Worm (Caenorhabditis elegans) whole organism, L4 larva: ENCODE measurements around the gene T22F7.4.

ENCODE experiments used
- R02D3.7 ChIP-seq: fragments of 150-350 bp; sonication (generic microtip); optimal IDR thresholded peaks from 3 replicates; lab custom pipeline; 2014; ENCODE audit warnings: missing biosample characterization, missing genetic modification characterization
- ceh-20 ChIP-seq: fragments of 200-800 bp; sonication (Bioruptor generic); IDR thresholded peaks from 2 replicates; pipeline ENCODE4 v1.3.6; 2022; ENCODE audit warnings: missing genetic modification reagents, missing genetic modification characterization, missing compliant biosample characterization
- gei-8 ChIP-seq: fragments of 200-800 bp; sonication (Bioruptor generic); optimal IDR thresholded peaks from 2 replicates; lab custom pipeline; 2018; ENCODE audit warnings: mild to moderate bottlenecking, missing genetic modification characterization, missing compliant biosample characterization
- hlh-11 ChIP-seq: fragments of 200-800 bp; sonication (Bioruptor generic); optimal IDR thresholded peaks from 2 replicates; lab custom pipeline; 2018; ENCODE audit warnings: mild to moderate bottlenecking, missing genetic modification characterization, missing compliant biosample characterization
- lin-13 ChIP-seq: fragments of 150-350 bp; optimal IDR thresholded peaks from 2 replicates; lab custom pipeline; 2014; ENCODE audit warnings: missing biosample characterization, missing genetic modification reagents, missing genetic modification characterization
- lin-15B ChIP-seq: fragments of 150-350 bp; sonication (generic microtip); optimal IDR thresholded peaks from 3 replicates; lab custom pipeline; 2014; ENCODE audit warnings: missing biosample characterization, missing genetic modification characterization
- lin-38 ChIP-seq: fragments of 200-800 bp; sonication (Bioruptor generic); IDR thresholded peaks from 2 replicates; pipeline ENCODE4 v1.3.6; 2022; ENCODE audit warnings: missing genetic modification reagents, missing genetic modification characterization, missing compliant biosample characterization
- mdt-29 ChIP-seq: fragments of 200-800 bp; sonication (Bioruptor generic); IDR thresholded peaks from 2 replicates; pipeline ENCODE4 v1.3.6; 2022; ENCODE audit warnings: missing genetic modification reagents, missing genetic modification characterization, missing compliant biosample characterization
- nhr-28 ChIP-seq: fragments of 150-350 bp; optimal IDR thresholded peaks from 2 replicates; lab custom pipeline; 2014; ENCODE audit warnings: missing biosample characterization, missing genetic modification characterization
- nhr-48 ChIP-seq: sonication (generic microtip); optimal IDR thresholded peaks from 2 replicates; lab custom pipeline; 2016; ENCODE audit warnings: mild to moderate bottlenecking, missing genetic modification characterization, missing compliant biosample characterization
- php-3 ChIP-seq: fragments of 200-800 bp; sonication (Bioruptor generic); IDR thresholded peaks from 2 replicates; pipeline ENCODE4 v1.3.6; 2022; ENCODE audit warnings: missing genetic modification reagents, missing genetic modification characterization, missing compliant biosample characterization
- snpc-4 ChIP-seq: fragments of 150-350 bp; optimal IDR thresholded peaks from 2 replicates; lab custom pipeline; 2014; ENCODE audit warnings: missing biosample characterization, missing genetic modification characterization
- unc-130 ChIP-seq: sonication (generic microtip); optimal IDR thresholded peaks from 2 replicates; lab custom pipeline; 2016; ENCODE audit warnings: missing genetic modification reagents, missing genetic modification characterization, missing compliant biosample characterization

DNA sequence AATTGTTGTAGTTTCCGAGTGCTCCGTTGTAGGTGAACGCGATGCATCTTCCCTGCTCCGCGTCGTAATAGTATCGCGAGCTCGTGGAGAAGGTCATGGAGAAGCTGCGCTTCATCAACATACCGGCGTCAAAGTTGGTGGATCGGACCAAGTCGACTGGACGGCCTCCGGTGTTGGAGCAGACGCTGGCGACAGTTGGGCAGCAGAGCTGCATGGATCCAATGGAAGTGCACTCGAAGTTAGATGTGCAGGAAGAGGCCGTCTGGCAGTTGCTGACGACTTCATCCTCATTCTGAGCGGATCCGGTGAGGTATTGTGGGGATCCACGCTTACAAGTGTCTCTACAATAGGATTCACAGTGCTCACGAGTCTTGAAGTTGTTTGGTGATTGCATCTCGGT is 17.7 kb downstream of the T22F7.4 start:
- TF ChIP-seq hlh-11 (tag; lab: Kevin White, UChicago) (no peak), ceh-20 (GFP tag; lab: Robert Waterston, UW) (no peak), php-3 (GFP tag; lab: Robert Waterston, UW) (no peak), gei-8 (GFP tag; lab: Kevin White, UChicago) (no peak), nhr-28 (no peak), mdt-29 (GFP tag; lab: Robert Waterston, UW) (no peak), unc-130 (no peak), lin-15B (tag; lab: Kevin White, UChicago) (no peak), R02D3.7 (no peak), nhr-48 (tag; lab: Kevin White, UChicago) (no peak), snpc-4 (tag; lab: Kevin White, UChicago) (no peak), lin-13 (GFP tag; lab: Kevin White, UChicago) (no peak), lin-38 (GFP tag; lab: Robert Waterston, UW) (no peak)
